Worm (Caenorhabditis elegans): Measurements from ENCODE around the gene H25P19.1.

The H25P19.1 gene

ce11 chrV:731330-731729 lies 43.8 kb downstream of the H25P19.1 start (continued):
- no peak for TF ChIP-seq lsl-1 (GFP tag; optimal IDR thresholded peaks at IDR 0.05)
- TF ChIP-seq hsf-1 (GFP tag; IDR thresholded peaks at IDR 0.05): no peak
- TF ChIP-seq mcd-1 (GFP tag; IDR thresholded peaks at IDR 0.05): peak; percentile 73
- no peak for TF ChIP-seq hrde-1 (tag; optimal IDR thresholded peaks at IDR 0.05; ENCODE audit: borderline replicate concordance)
- TF ChIP-seq athp-1 (tag; optimal IDR thresholded peaks at IDR 0.05): peak; percentile 18
- no peak for TF ChIP-seq ztf-28 (GFP tag; IDR thresholded peaks at IDR 0.05)
- TF ChIP-seq Y56A3A.18 (GFP tag; IDR thresholded peaks at IDR 0.05): peak; percentile 46; the same call in 1 of the 2 replicates
- no peak for TF ChIP-seq C17E4.6 (GFP tag; IDR thresholded peaks at IDR 0.05)
- TF ChIP-seq hmg-20 (GFP tag; IDR thresholded peaks at IDR 0.05): no peak
- peak; percentile 96 for TF ChIP-seq B0336.3 (GFP tag; IDR thresholded peaks at IDR 0.05)
- TF ChIP-seq F49E8.2 (tag; optimal IDR thresholded peaks at IDR 0.05; ENCODE audit: insufficient read depth): no peak
- TF ChIP-seq aptf-3 (GFP tag; IDR thresholded peaks at IDR 0.05): no peak
- peak; percentile 81 for TF ChIP-seq attf-5 (GFP tag; optimal IDR thresholded peaks at IDR 0.05)
- no peak for TF ChIP-seq nhr-27 (tag; optimal IDR thresholded peaks at IDR 0.05)
- no peak for TF ChIP-seq nhr-120 (GFP tag; IDR thresholded peaks at IDR 0.05)
- TF ChIP-seq ZK185.1 (tag; optimal IDR thresholded peaks at IDR 0.05; ENCODE audit: poor library complexity, severe bottlenecking): peak; percentile 73
- TF ChIP-seq dpff-1 (tag; optimal IDR thresholded peaks at IDR 0.05): no peak
- peak; percentile 73 for TF ChIP-seq lir-1 (GFP tag; conservative IDR thresholded peaks at IDR 0.05)
- TF ChIP-seq D2030.7 (GFP tag; IDR thresholded peaks at IDR 0.05): no peak
- TF ChIP-seq rpc-1 (optimal IDR thresholded peaks at IDR 0.05): no peak
- TF ChIP-seq rpc-1 (tag; optimal IDR thresholded peaks at IDR 0.05): no peak
- no peak for TF ChIP-seq attf-3 (GFP tag; conservative IDR thresholded peaks at IDR 0.05)
- TF ChIP-seq cebp-1 (GFP tag; IDR thresholded peaks at IDR 0.05): peak; percentile 33; the same call in 1 of the 2 replicates
- TF ChIP-seq cebp-1 (tag; optimal IDR thresholded peaks at IDR 0.05): peak; percentile 89
- TF ChIP-seq ceh-91 (GFP tag; IDR thresholded peaks at IDR 0.05): no peak
- peak; percentile 93 for TF ChIP-seq pha-4 (tag; optimal IDR thresholded peaks at IDR 0.05)
- TF ChIP-seq hlh-26 (GFP tag; conservative IDR thresholded peaks at IDR 0.05): no peak
- TF ChIP-seq Y95B8A.8 (GFP tag; IDR thresholded peaks at IDR 0.05): peak; percentile 74; the same call in 1 of the 2 replicates
- TF ChIP-seq lin-35 (GFP tag; optimal IDR thresholded peaks at IDR 0.05): peak in 1 of 3 experiments; percentile 29
- TF ChIP-seq tbp1 (GFP tag; optimal IDR thresholded peaks at IDR 0.05): peak; percentile 63

ce11 chrV:736171-736570 lies 48.7 kb downstream of the H25P19.1 start, which contains the start of gene srj-25:
TSS of gene srj-25 (minus strand) at chrV:736271.
- no peak for TF ChIP-seq hlh-26 (GFP tag; conservative IDR thresholded peaks at IDR 0.05)
- no peak for TF ChIP-seq Y95B8A.8 (GFP tag; IDR thresholded peaks at IDR 0.05)
- TF ChIP-seq lin-40 (tag; optimal IDR thresholded peaks at IDR 0.05): no peak
- no peak for TF ChIP-seq F57A8.1 (GFP tag; optimal IDR thresholded peaks at IDR 0.05)
- no peak for TF ChIP-seq hmg-1.2 (GFP tag; IDR thresholded peaks at IDR 0.05)
- TF ChIP-seq fkh-3 (tag; optimal IDR thresholded peaks at IDR 0.05): no peak
- TF ChIP-seq snpc-1.1 (tag; optimal IDR thresholded peaks at IDR 0.05; ENCODE audit: insufficient read depth): no peak
- no peak for TF ChIP-seq snpc-3.4 (tag; optimal IDR thresholded peaks at IDR 0.05)
- no peak for TF ChIP-seq repo-1 (tag; optimal IDR thresholded peaks at IDR 0.05)
- no peak for TF ChIP-seq unc-130 (GFP tag; optimal IDR thresholded peaks at IDR 0.05)
- no peak for TF ChIP-seq pha-4 (tag; optimal IDR thresholded peaks at IDR 0.05)
- no peak for TF ChIP-seq mel-28 (tag; optimal IDR thresholded peaks at IDR 0.05; ENCODE audit: borderline replicate concordance)
- TF ChIP-seq aptf-2 (GFP tag; conservative IDR thresholded peaks at IDR 0.05): no peak
- TF ChIP-seq ztf-6 (GFP tag; IDR thresholded peaks at IDR 0.05): no peak
- no peak for TF ChIP-seq atf-7 (tag; optimal IDR thresholded peaks at IDR 0.05)
- TF ChIP-seq T26A5.8 (tag; optimal IDR thresholded peaks at IDR 0.05): no peak
- no peak for TF ChIP-seq hsf-1 (GFP tag; IDR thresholded peaks at IDR 0.05)
